Fruit fly (Drosophila melanogaster) Kc167 (cell line): ENCODE data around the gene Adk1.

ENCODE experiments used
- Sin3A ChIP-seq: fragments of >200 bp; optimal IDR thresholded peaks from 2 replicates; lab custom pipeline; 2018; ENCODE audit warnings: missing external identifiers
- h ChIP-seq: fragments of >200 bp; optimal IDR thresholded peaks from 3 replicates; lab custom pipeline; 2018; ENCODE audit warnings: missing external identifiers
- psq ChIP-seq: fragments of >200 bp; optimal IDR thresholded peaks from 2 replicates; lab custom pipeline; 2017; ENCODE audit warnings: missing external identifiers

- TF ChIP-seq h (lab: Kevin White, UChicago): no peak
- no peak for TF ChIP-seq Sin3A (lab: Kevin White, UChicago)
- no peak for TF ChIP-seq psq (lab: Kevin White, UChicago)
Observed at dm6 chr3R:12196100-12196499, 1.6 kb upstream of the Adk1 start.
